Worm (Caenorhabditis elegans) whole organism, L2 larva: ENCODE results near the gene C08B6.14.

Source experiments
- C34F6.9 ChIP-seq: fragments of 150-350 bp; optimal IDR thresholded peaks from 2 replicates; lab custom pipeline; 2014; ENCODE audit warnings: missing biosample characterization, missing genetic modification characterization
- F13H6.1 ChIP-seq: sonication (generic microtip); optimal IDR thresholded peaks from 2 replicates; lab custom pipeline; 2016; ENCODE audit warnings: missing genetic modification characterization, missing compliant biosample characterization
- R02D3.7 ChIP-seq: fragments of 150-350 bp; optimal IDR thresholded peaks from 2 replicates; lab custom pipeline; 2014; ENCODE audit warnings: missing biosample characterization, missing genetic modification characterization
- ZK546.5 ChIP-seq: sonication (generic microtip); optimal IDR thresholded peaks from 2 replicates; lab custom pipeline; 2017; ENCODE audit warnings: missing biosample characterization, missing genetic modification characterization
- aly-2 ChIP-seq: fragments of 150-350 bp; optimal IDR thresholded peaks from 2 replicates; lab custom pipeline; 2014; ENCODE audit warnings: missing biosample characterization, missing genetic modification characterization
- ama-1 ChIP-seq: fragments of 150-350 bp; optimal IDR thresholded peaks from 2 replicates; lab custom pipeline; 2018; ENCODE audit warnings: inconsistent platforms
- blmp-1 ChIP-seq: sonication (generic microtip); optimal IDR thresholded peaks from 2 replicates; lab custom pipeline; 2017; ENCODE audit warnings: missing genetic modification characterization, mild to moderate bottlenecking, missing compliant biosample characterization, antibody characterized with exemption, moderate library complexity; ENCODE audit not compliant: insufficient read depth
- crh-2 ChIP-seq: sonication (generic microtip); optimal IDR thresholded peaks from 2 replicates; lab custom pipeline; 2017; ENCODE audit warnings: missing biosample characterization, missing genetic modification characterization
- egl-27 ChIP-seq: sonication (generic microtip); optimal IDR thresholded peaks from 3 replicates; lab custom pipeline; 2017; ENCODE audit warnings: missing biosample characterization, missing genetic modification reagents, missing genetic modification characterization
- elt-3 ChIP-seq: sonication (generic microtip); optimal IDR thresholded peaks from 2 replicates; lab custom pipeline; 2017; ENCODE audit warnings: missing biosample characterization, missing genetic modification characterization
- fos-1 ChIP-seq: fragments of 150-350 bp; optimal IDR thresholded peaks from 2 replicates; lab custom pipeline; 2014; ENCODE audit warnings: missing biosample characterization, missing genetic modification characterization
- gmeb-1 ChIP-seq: fragments of 150-350 bp; optimal IDR thresholded peaks from 2 replicates; lab custom pipeline; 2014; ENCODE audit warnings: missing biosample characterization, missing genetic modification characterization
- lin-13 ChIP-seq: fragments of 150-350 bp; optimal IDR thresholded peaks from 2 replicates; lab custom pipeline; 2014; ENCODE audit warnings: missing biosample characterization, missing genetic modification reagents, missing genetic modification characterization
- lsy-2 ChIP-seq, 2 experiments: fragments of 150-350 bp in 1 of 2; sonication (generic microtip) in 1 of 2; optimal IDR thresholded peaks; 2 replicates each; lab custom pipeline; 2014 to 2017; ENCODE audit warnings: missing biosample characterization in 2 of 2, missing genetic modification characterization in 2 of 2
- mbf-1 ChIP-seq: sonication (generic microtip); optimal IDR thresholded peaks from 2 replicates; lab custom pipeline; 2017; ENCODE audit warnings: missing biosample characterization, missing genetic modification characterization
- mdl-1 ChIP-seq, 2 experiments: fragments of 150-350 bp in 1 of 2; sonication (generic microtip) in 1 of 2; optimal IDR thresholded peaks; 2 replicates each; lab custom pipeline; 2017; ENCODE audit warnings: missing biosample characterization in 2 of 2, missing genetic modification characterization in 2 of 2
- nhr-11 ChIP-seq: fragments of 150-350 bp; optimal IDR thresholded peaks from 2 replicates; lab custom pipeline; 2014; ENCODE audit warnings: missing biosample characterization, missing genetic modification characterization
- nhr-12 ChIP-seq: fragments of 150-350 bp; optimal IDR thresholded peaks from 2 replicates; lab custom pipeline; 2014; ENCODE audit warnings: missing biosample characterization, missing genetic modification characterization
- nhr-21 ChIP-seq: fragments of 150-350 bp; optimal IDR thresholded peaks from 2 replicates; lab custom pipeline; 2014; ENCODE audit warnings: missing biosample characterization, missing genetic modification characterization
- nhr-23 ChIP-seq: fragments of 150-350 bp; optimal IDR thresholded peaks from 2 replicates; lab custom pipeline; 2014; ENCODE audit warnings: missing biosample characterization, missing genetic modification reagents, missing genetic modification characterization
- nhr-6 ChIP-seq: fragments of 150-350 bp; optimal IDR thresholded peaks from 2 replicates; lab custom pipeline; 2014; ENCODE audit warnings: missing biosample characterization, missing genetic modification characterization
- peb-1 ChIP-seq: fragments of 150-350 bp; optimal IDR thresholded peaks from 2 replicates; lab custom pipeline; 2014; ENCODE audit warnings: missing biosample characterization, missing genetic modification characterization
- sem-4 ChIP-seq: fragments of 150-350 bp; optimal IDR thresholded peaks from 2 replicates; lab custom pipeline; 2014; ENCODE audit warnings: missing biosample characterization, missing genetic modification reagents, missing genetic modification characterization
- skn-1 ChIP-seq: sonication (generic microtip); optimal IDR thresholded peaks from 2 replicates; lab custom pipeline; 2017; ENCODE audit warnings: missing biosample characterization, missing genetic modification characterization
- sma-3 ChIP-seq: sonication (generic microtip); optimal IDR thresholded peaks from 2 replicates; lab custom pipeline; 2016; ENCODE audit warnings: missing genetic modification reagents, missing genetic modification characterization, missing compliant biosample characterization
- sma-9 ChIP-seq, 2 experiments: fragments of 150-350 bp in 1 of 2; sonication (generic microtip) in 1 of 2; optimal IDR thresholded peaks; 2 replicates each; lab custom pipeline; 2014 to 2016; ENCODE audit warnings: missing genetic modification characterization in 2 of 2, mild to moderate bottlenecking in 1 of 2, missing biosample characterization in 1 of 2, missing compliant biosample characterization in 1 of 2, missing genetic modification reagents in 1 of 2, moderate library complexity in 1 of 2
- snpc-4 ChIP-seq: fragments of 150-350 bp; optimal IDR thresholded peaks from 2 replicates; lab custom pipeline; 2014; ENCODE audit warnings: missing biosample characterization, missing genetic modification characterization
- unc-39 ChIP-seq: fragments of 150-350 bp; optimal IDR thresholded peaks from 2 replicates; lab custom pipeline; 2014; ENCODE audit warnings: missing biosample characterization, missing genetic modification characterization
- unc-55 ChIP-seq: fragments of 150-350 bp; sonication (generic microtip); optimal IDR thresholded peaks from 3 replicates; lab custom pipeline; 2014; ENCODE audit warnings: missing biosample characterization, missing genetic modification reagents, missing genetic modification characterization
- zag-1 ChIP-seq: fragments of 150-350 bp; optimal IDR thresholded peaks from 2 replicates; lab custom pipeline; 2014; ENCODE audit warnings: missing biosample characterization, missing genetic modification characterization
- ztf-11 ChIP-seq: sonication (generic microtip); optimal IDR thresholded peaks from 2 replicates; lab custom pipeline; 2017; ENCODE audit warnings: missing biosample characterization, missing genetic modification characterization

Gene C08B6.14

ce11 chrV:10091152-10091551 lies 10.7 kb downstream of the C08B6.14 start, which contains the start of gene R04B5.11:
Gene R04B5.11 (minus strand): TSS chrV:10091252.
- TF ChIP-seq ztf-11 (tag; lab: Kevin White, UChicago) (no peak), peb-1 (no peak)

ce11 chrV:10090461-10090860 lies 11.4 kb downstream of the C08B6.14 start, which contains the start of gene R04B5.7:
Gene R04B5.7 (minus strand): TSS chrV:10090561.
- TF ChIP-seq skn-1 (tag; lab: Kevin White, UChicago) (no peak), crh-2 (no peak), nhr-6 (tag; lab: Kevin White, UChicago) (no peak), nhr-21 (tag; lab: Kevin White, UChicago) (no peak), ama-1 (lab: Kevin White, UChicago) (no peak), elt-3 (tag; lab: Kevin White, UChicago) (no peak), nhr-11 (tag; lab: Kevin White, UChicago) (no peak), snpc-4 (tag; lab: Kevin White, UChicago) (no peak), C34F6.9 (tag; lab: Kevin White, UChicago) (no peak), F13H6.1 (tag; lab: Kevin White, UChicago) (no peak), lsy-2 (tag; optimal IDR thresholded peaks at IDR 0.05; lab: Kevin White, UChicago) (no peak), lin-13 (GFP tag; lab: Kevin White, UChicago) (no peak), unc-55 (GFP tag; lab: Kevin White, UChicago) (no peak), R02D3.7 (tag; lab: Kevin White, UChicago) (no peak), unc-39 (tag; lab: Kevin White, UChicago) (no peak), zag-1 (tag; lab: Kevin White, UChicago) (no peak), mdl-1 (tag; optimal IDR thresholded peaks at IDR 0.05; lab: Kevin White, UChicago) (no peak), nhr-23 (no peak)

ce11 chrV:10087103-10087502 lies 14.7 kb downstream of the C08B6.14 start, which contains the start of gene R04B5.5:
Gene R04B5.5 (plus strand): TSS chrV:10087480.
- TF ChIP-seq crh-2 = peak; percentile 35
- peak; percentile 55 for TF ChIP-seq blmp-1 (tag; lab: Kevin White, UChicago)
- TF ChIP-seq F13H6.1 (tag; lab: Kevin White, UChicago) = peak; percentile 29
- TF ChIP-seq egl-27 (tag; lab: Kevin White, UChicago) = peak; percentile 35
- no peak for TF ChIP-seq zag-1 (tag; lab: Kevin White, UChicago)
- peak in 1 of 2 experiments; percentile 39 for TF ChIP-seq lsy-2 (tag; optimal IDR thresholded peaks at IDR 0.05; lab: Kevin White, UChicago)
- TF ChIP-seq sma-9 (GFP tag; optimal IDR thresholded peaks at IDR 0.05; lab: Kevin White, UChicago) = peak; percentile 87
- no peak for TF ChIP-seq sma-9 (tag; optimal IDR thresholded peaks at IDR 0.05; lab: Kevin White, UChicago)
- TF ChIP-seq nhr-21 (tag; lab: Kevin White, UChicago) = peak; percentile 65
- peak; percentile 32 for TF ChIP-seq sma-3 (GFP tag; lab: Kevin White, UChicago)
- no peak for TF ChIP-seq ztf-11 (tag; lab: Kevin White, UChicago)
- TF ChIP-seq C34F6.9 (tag; lab: Kevin White, UChicago) = peak; percentile 21
- no peak for TF ChIP-seq nhr-23
- no peak for TF ChIP-seq aly-2 (tag; lab: Kevin White, UChicago)
- peak; percentile 69 for TF ChIP-seq fos-1 (tag; lab: Kevin White, UChicago)
- peak; percentile 15 to 45 for TF ChIP-seq mdl-1 (tag; optimal IDR thresholded peaks at IDR 0.05; lab: Kevin White, UChicago)

- no peak for TF ChIP-seq sem-4 (tag; lab: Kevin White, UChicago)
- peak; percentile 32 for TF ChIP-seq sma-9 (GFP tag; optimal IDR thresholded peaks at IDR 0.05; lab: Kevin White, UChicago)
- TF ChIP-seq sma-9 (tag; optimal IDR thresholded peaks at IDR 0.05; lab: Kevin White, UChicago) = no peak
- peak; percentile 37 for TF ChIP-seq F13H6.1 (tag; lab: Kevin White, UChicago)
- TF ChIP-seq lsy-2 (tag; optimal IDR thresholded peaks at IDR 0.05; lab: Kevin White, UChicago) = peak in 1 of 2 experiments; percentile 13
- no peak for TF ChIP-seq crh-2
Observed at ce11 chrV:10086141-10086540, 15.7 kb downstream of the C08B6.14 start.

ce11 chrV:10084864-10085263 lies 17.0 kb downstream of the C08B6.14 start, which contains the start of gene R04B5.6:
Gene R04B5.6 (plus strand): TSS chrV:10085164.
- TF ChIP-seq ZK546.5 (tag; lab: Kevin White, UChicago) (no peak), aly-2 (tag; lab: Kevin White, UChicago) (no peak), nhr-12 (tag; lab: Kevin White, UChicago) (no peak), mbf-1 (tag; lab: Kevin White, UChicago) (no peak), snpc-4 (tag; lab: Kevin White, UChicago) (no peak), gmeb-1 (tag; lab: Kevin White, UChicago) (no peak)
